Fruit fly (Drosophila melanogaster) whole organism, embryonic: ENCODE measurements around the gene CG43055.
A peak's percentile ranks its signal among the peaks of the same experiment; 100 is the strongest.

Experiments used
- CG12659 ChIP-seq: fragments of 200-800 bp; sonication (Bioruptor generic); optimal IDR thresholded peaks from 3 replicates; lab custom pipeline; 2017; ENCODE audit warnings: mild to moderate bottlenecking, missing biosample characterization, missing genetic modification reagents, missing genetic modification characterization
- CG16813 ChIP-seq: fragments of 200-800 bp; sonication (Bioruptor generic); IDR thresholded peaks from 3 replicates; pipeline ENCODE4 v1.3.6; 2022; ENCODE audit warnings: missing biosample characterization, missing genetic modification characterization; ENCODE audit not compliant: partially characterized antibody
- CG17359 ChIP-seq: fragments of 200-800 bp; sonication (Bioruptor generic); optimal IDR thresholded peaks from 3 replicates; lab custom pipeline; 2018; ENCODE audit warnings: missing biosample characterization, mild to moderate bottlenecking, missing genetic modification characterization, moderate library complexity
- CG17802 ChIP-seq: fragments of 200-800 bp; sonication (Bioruptor generic); optimal IDR thresholded peaks from 2 replicates; lab custom pipeline; 2018; ENCODE audit warnings: missing biosample characterization, mild to moderate bottlenecking, missing genetic modification characterization, moderate library complexity
- CG2202 ChIP-seq: fragments of 200-800 bp; sonication (Bioruptor generic); optimal IDR thresholded peaks from 2 replicates; lab custom pipeline; 2018; ENCODE audit warnings: missing biosample characterization, mild to moderate bottlenecking, missing genetic modification characterization
- CG2889 ChIP-seq: fragments of 200-800 bp; sonication (Bioruptor generic); IDR thresholded peaks from 3 replicates; pipeline ENCODE4 v1.3.6; 2022; ENCODE audit warnings: missing biosample characterization, missing genetic modification characterization
- CG31388 ChIP-seq: fragments of 200-800 bp; sonication (Bioruptor generic); optimal IDR thresholded peaks from 2 replicates; lab custom pipeline; 2016; ENCODE audit warnings: missing biosample characterization, missing genetic modification characterization
- CG31441 ChIP-seq: fragments of 200-800 bp; sonication (Bioruptor generic); IDR thresholded peaks from 2 replicates; pipeline ENCODE4 v1.3.6; 2022; ENCODE audit warnings: missing biosample characterization, missing genetic modification characterization
- CG3407 ChIP-seq: fragments of 200-800 bp; sonication (Bioruptor generic); optimal IDR thresholded peaks from 2 replicates; lab custom pipeline; 2018; ENCODE audit warnings: missing biosample characterization, mild to moderate bottlenecking, missing genetic modification characterization
- CG5180 ChIP-seq: fragments of 200-800 bp; sonication (Bioruptor generic); optimal IDR thresholded peaks from 3 replicates; lab custom pipeline; 2017; ENCODE audit warnings: missing biosample characterization, missing genetic modification characterization, mild to moderate bottlenecking, moderate library complexity, missing genetic modification reagents
- CG6175 ChIP-seq: fragments of 200-800 bp; sonication (Bioruptor generic); IDR thresholded peaks from 3 replicates; pipeline ENCODE4 v1.3.6; 2022; ENCODE audit warnings: missing biosample characterization, missing genetic modification characterization
- CG6254 ChIP-seq: fragments of 200-800 bp; sonication (Bioruptor generic); optimal IDR thresholded peaks from 3 replicates; lab custom pipeline; 2017; ENCODE audit warnings: mild to moderate bottlenecking, missing biosample characterization, missing genetic modification reagents, missing genetic modification characterization
- CG9797 ChIP-seq: fragments of 200-800 bp; sonication (Bioruptor generic); optimal IDR thresholded peaks from 3 replicates; lab custom pipeline; 2018; ENCODE audit warnings: missing biosample characterization, mild to moderate bottlenecking, missing genetic modification characterization
- CG9817 ChIP-seq: fragments of 200-800 bp; sonication (Bioruptor generic); optimal IDR thresholded peaks from 2 replicates; lab custom pipeline; 2018; ENCODE audit warnings: missing biosample characterization, mild to moderate bottlenecking, missing genetic modification characterization, moderate library complexity
- Dip2 ChIP-seq: fragments of 200-800 bp; sonication (Bioruptor generic); IDR thresholded peaks from 2 replicates; pipeline ENCODE4 v1.3.6; 2022; ENCODE audit warnings: missing biosample characterization, missing genetic modification characterization
- Doc3 ChIP-seq: fragments of 200-800 bp; sonication (Bioruptor generic); IDR thresholded peaks from 3 replicates; pipeline ENCODE4 v1.3.6; 2022; ENCODE audit warnings: missing biosample characterization, missing genetic modification characterization; ENCODE audit not compliant: partially characterized antibody
- Eip74EF ChIP-seq, 2 experiments: fragments of 200-800 bp in 1 of 2; fragments of >200 bp in 1 of 2; sonication (Bioruptor generic) in 1 of 2; optimal IDR thresholded peaks; 2 replicates each; lab custom pipeline; 2017 to 2019; ENCODE audit warnings: missing biosample characterization in 2 of 2, missing genetic modification characterization in 2 of 2, mild to moderate bottlenecking in 1 of 2, moderate library complexity in 1 of 2
- Hand ChIP-seq: fragments of 200-800 bp; sonication (Bioruptor generic); optimal IDR thresholded peaks from 2 replicates; lab custom pipeline; 2017; ENCODE audit warnings: mild to moderate bottlenecking, missing biosample characterization, missing genetic modification reagents, missing genetic modification characterization
- Hmx ChIP-seq: fragments of 200-800 bp; sonication (Bioruptor generic); optimal IDR thresholded peaks from 2 replicates; lab custom pipeline; 2016; ENCODE audit warnings: missing biosample characterization, missing genetic modification characterization
- Stat92E ChIP-seq, 3 experiments: fragments of >200 bp in 2 of 3; fragments of 200-800 bp in 1 of 3; sonication (Bioruptor generic) in 1 of 3; optimal IDR thresholded peaks; 2 replicates each; lab custom pipeline; 2017 to 2019; ENCODE audit warnings: missing biosample characterization in 3 of 3, missing genetic modification characterization in 3 of 3, mild to moderate bottlenecking in 1 of 3, moderate library complexity in 1 of 3
- Usf ChIP-seq: fragments of 200-800 bp; sonication (Bioruptor generic); optimal IDR thresholded peaks from 2 replicates; lab custom pipeline; 2017; ENCODE audit warnings: missing genotype, missing biosample characterization, missing genetic modification characterization
- Xbp1 ChIP-seq: fragments of 200-800 bp; sonication (Bioruptor generic); optimal IDR thresholded peaks from 3 replicates; lab custom pipeline; 2016; ENCODE audit warnings: missing biosample characterization, mild to moderate bottlenecking, missing genetic modification characterization
- chif ChIP-seq, 2 experiments: fragments of 200-800 bp; sonication (Bioruptor generic); optimal IDR thresholded peaks; 3 replicates each; lab custom pipeline; 2016; ENCODE audit warnings: missing biosample characterization in 2 of 2, missing genetic modification characterization in 2 of 2
- crc ChIP-seq: fragments of 200-800 bp; sonication (Bioruptor generic); optimal IDR thresholded peaks from 2 replicates; lab custom pipeline; 2016; ENCODE audit warnings: missing biosample characterization, missing genetic modification characterization
- croc ChIP-seq: fragments of 200-800 bp; sonication (Bioruptor generic); conservative IDR thresholded peaks from 3 replicates; pipeline ENCODE4 v1.3.6; 2022; ENCODE audit warnings: missing biosample characterization, missing genetic modification characterization
- cwo ChIP-seq: fragments of 200-800 bp; sonication (Bioruptor generic); optimal IDR thresholded peaks from 3 replicates; lab custom pipeline; 2017; ENCODE audit warnings: missing biosample characterization, missing genetic modification characterization, mild to moderate bottlenecking, moderate library complexity, missing genetic modification reagents
- dmrt11E ChIP-seq: fragments of 200-800 bp; sonication (Bioruptor generic); optimal IDR thresholded peaks from 3 replicates; lab custom pipeline; 2018; ENCODE audit warnings: missing biosample characterization, mild to moderate bottlenecking, missing genetic modification characterization, moderate library complexity
- gcm ChIP-seq: fragments of 200-800 bp; sonication (Bioruptor generic); optimal IDR thresholded peaks from 2 replicates; lab custom pipeline; 2019; ENCODE audit warnings: missing biosample characterization, mild to moderate bottlenecking, missing genetic modification characterization, moderate library complexity
- grn ChIP-seq: fragments of 200-800 bp; sonication (Bioruptor generic); optimal IDR thresholded peaks from 3 replicates; lab custom pipeline; 2017; ENCODE audit warnings: missing biosample characterization, missing genetic modification characterization
- hb ChIP-seq: fragments of 200-800 bp; sonication (Bioruptor generic); IDR thresholded peaks from 3 replicates; pipeline ENCODE4 v1.3.6; 2022; ENCODE audit warnings: missing biosample characterization, missing genetic modification characterization; ENCODE audit not compliant: partially characterized antibody
- kay ChIP-seq: fragments of 200-800 bp; sonication (Bioruptor generic); optimal IDR thresholded peaks from 2 replicates; lab custom pipeline; 2016; ENCODE audit warnings: missing biosample characterization, missing genetic modification characterization
- lab ChIP-seq: fragments of 200-800 bp; sonication (Bioruptor generic); optimal IDR thresholded peaks from 3 replicates; lab custom pipeline; 2017; ENCODE audit warnings: missing biosample characterization, missing genetic modification characterization, mild to moderate bottlenecking, moderate library complexity, missing genetic modification reagents
- lola ChIP-seq, 3 experiments: fragments of >200 bp in 2 of 3; fragments of 200-800 bp in 1 of 3; sonication (Bioruptor generic) in 1 of 3; optimal IDR thresholded peaks; 2 replicates each; lab custom pipeline; 2017 to 2019; ENCODE audit warnings: missing biosample characterization in 3 of 3, missing genetic modification characterization in 3 of 3, mild to moderate bottlenecking in 1 of 3, moderate library complexity in 1 of 3
- lov ChIP-seq, 2 experiments: fragments of 200-800 bp in 1 of 2; fragments of >200 bp in 1 of 2; sonication (Bioruptor generic) in 1 of 2; IDR thresholded peaks in 1 of 2; optimal IDR thresholded peaks in 1 of 2; 2 replicates in 1 of 2; 3 replicates in 1 of 2; pipeline versions ENCODE4 v1.3.6 to Lab custom; 2017 to 2022; ENCODE audit warnings: missing biosample characterization in 1 of 2, missing genetic modification characterization in 1 of 2
- mld ChIP-seq: fragments of 200-800 bp; sonication (Bioruptor generic); IDR thresholded peaks from 3 replicates; pipeline ENCODE4 v1.3.6; 2022; ENCODE audit warnings: missing biosample characterization, missing genetic modification characterization; ENCODE audit not compliant: partially characterized antibody
- nom ChIP-seq: fragments of 200-800 bp; sonication (Bioruptor generic); optimal IDR thresholded peaks from 2 replicates; lab custom pipeline; 2017; ENCODE audit warnings: missing biosample characterization, missing genetic modification characterization, mild to moderate bottlenecking, moderate library complexity, missing genetic modification reagents
- onecut ChIP-seq: fragments of 200-800 bp; sonication (Bioruptor generic); IDR thresholded peaks from 2 replicates; pipeline ENCODE4 v1.3.6; 2022; ENCODE audit warnings: missing biosample characterization, missing genetic modification characterization
- p53 ChIP-seq: fragments of 200-800 bp; sonication (Bioruptor generic); optimal IDR thresholded peaks from 2 replicates; lab custom pipeline; 2016; ENCODE audit warnings: missing biosample characterization, missing genetic modification characterization
- prd ChIP-seq, 3 experiments: fragments of >200 bp in 2 of 3; fragments of 200-800 bp in 1 of 3; sonication (Bioruptor generic) in 1 of 3; optimal IDR thresholded peaks in 2 of 3; IDR thresholded peaks in 1 of 3; 2 replicates in 2 of 3; 3 replicates in 1 of 3; pipeline versions ENCODE4 v1.3.6 to Lab custom; 2017 to 2022; ENCODE audit warnings: missing biosample characterization in 1 of 3, missing genetic modification characterization in 1 of 3
- psq ChIP-seq: fragments of 200-800 bp; sonication (Bioruptor generic); optimal IDR thresholded peaks from 2 replicates; lab custom pipeline; 2017; ENCODE audit warnings: missing biosample characterization, missing genetic modification characterization
- sisA ChIP-seq: fragments of 200-800 bp; sonication (Bioruptor generic); IDR thresholded peaks from 2 replicates; pipeline ENCODE4 v1.3.6; 2022; ENCODE audit warnings: missing biosample characterization, missing genetic modification characterization
- stwl ChIP-seq: fragments of 200-800 bp; sonication (Bioruptor generic); optimal IDR thresholded peaks from 3 replicates; lab custom pipeline; 2018; ENCODE audit warnings: missing biosample characterization, mild to moderate bottlenecking, missing genetic modification characterization, moderate library complexity
- tin ChIP-seq: fragments of 200-800 bp; sonication (Bioruptor generic); optimal IDR thresholded peaks from 3 replicates; lab custom pipeline; 2016; ENCODE audit warnings: missing biosample characterization, missing genetic modification characterization
- trh ChIP-seq: fragments of 200-800 bp; sonication (Bioruptor generic); optimal IDR thresholded peaks from 2 replicates; lab custom pipeline; 2016; ENCODE audit warnings: missing biosample characterization, missing genetic modification characterization
- tup ChIP-seq: fragments of 200-800 bp; sonication (Bioruptor generic); optimal IDR thresholded peaks from 2 replicates; lab custom pipeline; 2016; ENCODE audit warnings: missing biosample characterization, mild to moderate bottlenecking, missing genetic modification characterization, moderate library complexity
- tx ChIP-seq: fragments of 200-800 bp; sonication (Bioruptor generic); optimal IDR thresholded peaks from 2 replicates; lab custom pipeline; 2016; ENCODE audit warnings: missing biosample characterization, missing genetic modification characterization
- unc-4 ChIP-seq: fragments of 200-800 bp; sonication (Bioruptor generic); IDR thresholded peaks from 2 replicates; pipeline ENCODE4 v1.3.6; 2022; ENCODE audit warnings: missing biosample characterization, missing genetic modification characterization; ENCODE audit not compliant: partially characterized antibody
- zen ChIP-seq: fragments of 200-800 bp; sonication (Bioruptor generic); optimal IDR thresholded peaks from 3 replicates; lab custom pipeline; 2018; ENCODE audit warnings: missing biosample characterization, mild to moderate bottlenecking, missing genetic modification characterization, moderate library complexity

The CG43055 gene

dm6 chr2L:4459543-4459942 is 48.6 kb downstream of the CG43055 start, which contains the start of the genes mRpL27 and CG15435 (continued):
- no peak for TF ChIP-seq sisA (GFP tag; lab: Robert Waterston, UW)
- no peak for TF ChIP-seq chif (GFP tag; optimal IDR thresholded peaks at IDR 0.05; lab: Kevin White, UChicago)
- TF ChIP-seq CG5180 (GFP tag; lab: Kevin White, UChicago), result no peak
- TF ChIP-seq tin, result no peak
- no peak for TF ChIP-seq croc
- no peak for TF ChIP-seq grn (GFP tag; lab: Kevin White, UChicago)
- TF ChIP-seq tup (GFP tag; lab: Kevin White, UChicago), result no peak
- peak in 1 of 3 experiments; percentile 50 for TF ChIP-seq lola (GFP tag; optimal IDR thresholded peaks at IDR 0.05; lab: Kevin White, UChicago)
- no peak for TF ChIP-seq tx (GFP tag; lab: Kevin White, UChicago)
- no peak for TF ChIP-seq onecut
- TF ChIP-seq CG9797 (GFP tag; lab: Kevin White, UChicago), result peak; percentile 8
- TF ChIP-seq CG17802, result no peak
- TF ChIP-seq trh (GFP tag; lab: Kevin White, UChicago), result no peak
- TF ChIP-seq Usf (GFP tag; lab: Kevin White, UChicago), result no peak
- TF ChIP-seq lab (GFP tag; lab: Kevin White, UChicago), result peak; percentile 35
- TF ChIP-seq stwl (tag; lab: Kevin White, UChicago), result peak; percentile 83
- peak; percentile 26 for TF ChIP-seq Xbp1 (GFP tag; lab: Kevin White, UChicago)
- peak; percentile 24 for TF ChIP-seq dmrt11E (tag; lab: Kevin White, UChicago)
- TF ChIP-seq mld (GFP tag; lab: Robert Waterston, UW), result no peak
- TF ChIP-seq zen (tag; lab: Kevin White, UChicago), result peak; percentile 56
- no peak for TF ChIP-seq CG31388 (GFP tag; lab: Kevin White, UChicago)
- TF ChIP-seq CG12659 (GFP tag; lab: Kevin White, UChicago), result peak; percentile 76
- TF ChIP-seq CG16813 (GFP tag; lab: Robert Waterston, UW), result no peak
- TF ChIP-seq p53 (GFP tag; lab: Kevin White, UChicago), result no peak
- peak; percentile 38 for TF ChIP-seq CG9817 (tag; lab: Kevin White, UChicago)
- TF ChIP-seq Stat92E (GFP tag; optimal IDR thresholded peaks at IDR 0.05; lab: Kevin White, UChicago), result peak in 1 of 3 experiments; percentile 60
- no peak for TF ChIP-seq Doc3 (GFP tag; lab: Robert Waterston, UW)
- TF ChIP-seq CG31441 (GFP tag; lab: Robert Waterston, UW), result peak; percentile 37; the same call in 1 of the 2 replicates
- no peak for TF ChIP-seq unc-4
- TF ChIP-seq gcm (GFP tag; lab: Kevin White, UChicago), result no peak
- TF ChIP-seq CG6175, result no peak
- no peak for TF ChIP-seq CG17359 (tag; lab: Kevin White, UChicago)
- TF ChIP-seq psq, result no peak
- TF ChIP-seq Hmx, result no peak
- no peak for TF ChIP-seq hb
- no peak for TF ChIP-seq CG2202
- TF ChIP-seq CG3407 (GFP tag; lab: Kevin White, UChicago), result no peak
- TF ChIP-seq lov (optimal IDR thresholded peaks at IDR 0.05; lab: Kevin White, UChicago), result no peak
- no peak for TF ChIP-seq lov (GFP tag; IDR thresholded peaks at IDR 0.05; lab: Robert Waterston, UW)
- no peak for TF ChIP-seq CG2889 (GFP tag; lab: Robert Waterston, UW)
- TF ChIP-seq prd (optimal IDR thresholded peaks at IDR 0.05; lab: Kevin White, UChicago), result no peak
- peak; percentile 28; the same call in 1 of the 3 replicates for TF ChIP-seq prd (GFP tag; IDR thresholded peaks at IDR 0.05; lab: Robert Waterston, UW)
- no peak for TF ChIP-seq cwo (GFP tag; lab: Kevin White, UChicago)
- TF ChIP-seq CG6254 (GFP tag; lab: Kevin White, UChicago), result no peak
- peak; percentile 17 for TF ChIP-seq nom (GFP tag; lab: Kevin White, UChicago)
- TF ChIP-seq Hand, result no peak
- TF ChIP-seq Dip2, result no peak
- peak in 1 of 2 experiments; percentile 23 for TF ChIP-seq Eip74EF (GFP tag; optimal IDR thresholded peaks at IDR 0.05; lab: Kevin White, UChicago)
- TF ChIP-seq crc, result no peak
- no peak for TF ChIP-seq kay (GFP tag; lab: Kevin White, UChicago)
